Worm (Caenorhabditis elegans) whole organism, early embryonic: ENCODE measurements around the gene K09C4.9.
A peak's percentile ranks its signal among the peaks of the same experiment; 100 is the strongest.

ENCODE experiments used
- B0310.2 ChIP-seq: sonication (generic microtip); optimal IDR thresholded peaks from 2 replicates; lab custom pipeline; 2016; ENCODE audit warnings: mild to moderate bottlenecking, missing genetic modification characterization, missing compliant biosample characterization
- F13C5.2 ChIP-seq: sonication (generic microtip); optimal IDR thresholded peaks from 2 replicates; lab custom pipeline; 2017; ENCODE audit warnings: mild to moderate bottlenecking, missing genetic modification characterization, inconsistent platforms, missing compliant biosample characterization
- aly-1 ChIP-seq: sonication (generic microtip); optimal IDR thresholded peaks from 2 replicates; lab custom pipeline; 2016; ENCODE audit warnings: missing genetic modification characterization, missing compliant biosample characterization
- ama-1 ChIP-seq: fragments of 150-350 bp; optimal IDR thresholded peaks from 2 replicates; lab custom pipeline; 2014
- ceh-13 ChIP-seq: fragments of 200-800 bp; sonication (Bioruptor generic); optimal IDR thresholded peaks from 2 replicates; lab custom pipeline; 2018; ENCODE audit warnings: mild to moderate bottlenecking, missing genetic modification characterization, missing compliant biosample characterization
- ceh-36 ChIP-seq: sonication (generic microtip); optimal IDR thresholded peaks from 2 replicates; lab custom pipeline; 2016; ENCODE audit warnings: missing genetic modification characterization, inconsistent platforms, missing compliant biosample characterization
- ets-7 ChIP-seq: sonication (generic microtip); optimal IDR thresholded peaks from 2 replicates; lab custom pipeline; 2016; ENCODE audit warnings: missing genotype, missing genetic modification characterization, missing compliant biosample characterization
- flt-1 ChIP-seq: fragments of 200-800 bp; sonication (Bioruptor generic); IDR thresholded peaks from 2 replicates; pipeline ENCODE4 v1.3.6; 2022; ENCODE audit warnings: missing genetic modification characterization, missing compliant biosample characterization
- hmbx-1 ChIP-seq: sonication (generic microtip); optimal IDR thresholded peaks from 2 replicates; lab custom pipeline; 2016; ENCODE audit warnings: mild to moderate bottlenecking, missing genetic modification characterization, missing compliant biosample characterization
- hmg-4 ChIP-seq: fragments of 200-800 bp; sonication (Bioruptor generic); optimal IDR thresholded peaks from 2 replicates; lab custom pipeline; 2018; ENCODE audit warnings: mild to moderate bottlenecking, missing genetic modification characterization, missing compliant biosample characterization
- hnd-1 ChIP-seq: sonication (generic microtip); optimal IDR thresholded peaks from 2 replicates; lab custom pipeline; 2016; ENCODE audit warnings: missing genetic modification characterization, missing compliant biosample characterization
- pes-1 ChIP-seq: fragments of 200-800 bp; sonication (Bioruptor generic); IDR thresholded peaks from 2 replicates; pipeline ENCODE4 v1.3.6; 2022; ENCODE audit warnings: missing genetic modification reagents, missing genetic modification characterization, missing compliant biosample characterization
- scrt-1 ChIP-seq: fragments of 200-800 bp; sonication (Bioruptor generic); IDR thresholded peaks from 2 replicates; pipeline ENCODE4 v1.3.6; 2022; ENCODE audit warnings: missing genetic modification characterization, missing compliant biosample characterization
- sea-1 ChIP-seq: fragments of 200-800 bp; sonication (Bioruptor generic); conservative IDR thresholded peaks from 2 replicates; pipeline ENCODE4 v1.3.6; 2022; ENCODE audit warnings: missing genetic modification characterization, missing compliant biosample characterization
- tbx-11 ChIP-seq: fragments of 200-800 bp; sonication (Bioruptor generic); IDR thresholded peaks from 2 replicates; pipeline ENCODE4 v1.3.6; 2022; ENCODE audit warnings: missing genetic modification characterization, missing compliant biosample characterization
- tbx-37 ChIP-seq: fragments of 200-800 bp; sonication (Bioruptor generic); conservative IDR thresholded peaks from 2 replicates; pipeline ENCODE4 v1.3.6; 2022; ENCODE audit warnings: missing genetic modification reagents, missing genetic modification characterization, missing compliant biosample characterization
- tra-4 ChIP-seq: sonication (generic microtip); optimal IDR thresholded peaks from 2 replicates; lab custom pipeline; 2017; ENCODE audit warnings: missing genetic modification characterization, missing compliant biosample characterization

K09C4.9 gene

DNA sequence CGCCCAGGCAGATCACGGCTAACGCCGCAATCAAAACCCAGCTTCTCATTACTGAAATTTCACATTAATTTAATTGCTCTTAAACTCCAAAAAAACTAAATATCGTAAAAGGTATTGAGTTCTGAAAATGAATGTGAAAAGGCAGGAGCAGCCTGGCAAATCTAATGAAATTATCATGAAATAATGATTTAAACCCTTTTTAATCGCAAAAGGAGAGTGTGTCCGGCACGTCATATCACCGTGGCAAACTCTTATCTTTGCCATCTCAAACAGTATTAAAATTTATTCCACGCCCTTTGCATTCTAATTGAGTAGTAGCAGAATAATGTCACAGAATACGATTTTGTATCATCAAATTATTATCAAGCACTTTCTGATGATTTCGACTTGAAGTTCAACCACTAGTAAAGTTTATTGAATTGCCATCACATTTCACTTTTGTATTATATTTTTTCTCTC is 36.2 kb downstream of the K09C4.9 start, which contains the start of gene F28B4.3:
TSS of gene F28B4.3 (minus strand) at position 51 of the 459 bp plus-strand sequence.
- TF ChIP-seq ceh-36 (tag; lab: Kevin White, UChicago): no peak
- TF ChIP-seq sea-1: no peak
- no peak for TF ChIP-seq hmg-4 (GFP tag; lab: Kevin White, UChicago)
- no peak for TF ChIP-seq aly-1 (tag; lab: Kevin White, UChicago)
- TF ChIP-seq flt-1 (GFP tag; lab: Robert Waterston, UW): no peak

DNA sequence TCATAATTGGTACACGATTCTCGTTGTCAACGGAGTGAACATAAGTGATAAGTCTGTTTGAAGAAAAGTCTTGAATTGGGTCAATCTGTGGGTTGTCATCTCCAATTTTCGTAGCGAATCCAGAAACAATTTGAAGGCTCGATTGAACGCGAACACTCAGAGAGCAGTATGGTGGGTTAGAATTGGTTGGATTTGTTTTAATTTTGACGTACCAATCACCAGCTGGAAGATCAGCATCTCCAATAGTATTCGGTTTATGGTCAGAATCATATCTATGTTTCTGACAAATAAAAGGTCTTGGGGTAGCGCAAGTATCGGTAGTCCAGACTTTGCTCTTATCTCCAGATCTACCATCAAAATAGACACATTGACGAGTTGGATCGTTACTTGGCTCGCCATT is 41.0 kb downstream of the K09C4.9 start:
- TF ChIP-seq ceh-13 (GFP tag; lab: Kevin White, UChicago): no peak
- TF ChIP-seq B0310.2: no peak
- no peak for TF ChIP-seq hmbx-1 (tag; lab: Kevin White, UChicago)
- no peak for TF ChIP-seq tbx-11 (GFP tag; lab: Robert Waterston, UW)
- TF ChIP-seq ama-1 (lab: Kevin White, UChicago): no peak
- TF ChIP-seq scrt-1 (GFP tag; lab: Robert Waterston, UW): no peak
- TF ChIP-seq pes-1 (GFP tag; lab: Robert Waterston, UW): no peak
- TF ChIP-seq F13C5.2: no peak
- no peak for TF ChIP-seq tbx-37 (GFP tag; lab: Robert Waterston, UW)
- no peak for TF ChIP-seq hnd-1 (tag; lab: Kevin White, UChicago)

DNA sequence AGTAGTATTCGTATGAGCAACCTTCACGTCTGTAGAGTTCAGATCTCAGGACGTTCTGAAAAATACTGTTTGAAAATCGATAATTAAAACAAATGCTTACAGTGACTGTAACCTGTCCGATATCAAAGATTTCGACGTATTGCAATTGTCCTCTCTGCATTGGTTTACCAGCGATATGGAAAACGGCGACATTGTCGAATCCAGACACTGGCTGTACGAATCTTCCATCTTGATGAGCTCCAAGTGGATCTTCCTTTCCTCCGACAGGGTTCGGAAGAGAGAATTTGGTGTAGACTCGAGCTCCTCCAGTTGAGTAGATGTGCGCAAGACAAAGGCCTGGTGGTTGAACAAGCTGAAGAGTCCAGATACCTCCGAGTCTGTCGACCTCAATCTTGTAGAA is 42.9 kb downstream of the K09C4.9 start:
- no peak for TF ChIP-seq ceh-36 (tag; lab: Kevin White, UChicago)
- no peak for TF ChIP-seq ets-7 (tag; lab: Kevin White, UChicago)
- no peak for TF ChIP-seq ceh-13 (GFP tag; lab: Kevin White, UChicago)
- TF ChIP-seq hnd-1 (tag; lab: Kevin White, UChicago): no peak
- TF ChIP-seq hmg-4 (GFP tag; lab: Kevin White, UChicago): no peak
- TF ChIP-seq flt-1 (GFP tag; lab: Robert Waterston, UW): no peak
- no peak for TF ChIP-seq scrt-1 (GFP tag; lab: Robert Waterston, UW)
- TF ChIP-seq tbx-11 (GFP tag; lab: Robert Waterston, UW): no peak
- no peak for TF ChIP-seq sea-1
- no peak for TF ChIP-seq tbx-37 (GFP tag; lab: Robert Waterston, UW)

DNA sequence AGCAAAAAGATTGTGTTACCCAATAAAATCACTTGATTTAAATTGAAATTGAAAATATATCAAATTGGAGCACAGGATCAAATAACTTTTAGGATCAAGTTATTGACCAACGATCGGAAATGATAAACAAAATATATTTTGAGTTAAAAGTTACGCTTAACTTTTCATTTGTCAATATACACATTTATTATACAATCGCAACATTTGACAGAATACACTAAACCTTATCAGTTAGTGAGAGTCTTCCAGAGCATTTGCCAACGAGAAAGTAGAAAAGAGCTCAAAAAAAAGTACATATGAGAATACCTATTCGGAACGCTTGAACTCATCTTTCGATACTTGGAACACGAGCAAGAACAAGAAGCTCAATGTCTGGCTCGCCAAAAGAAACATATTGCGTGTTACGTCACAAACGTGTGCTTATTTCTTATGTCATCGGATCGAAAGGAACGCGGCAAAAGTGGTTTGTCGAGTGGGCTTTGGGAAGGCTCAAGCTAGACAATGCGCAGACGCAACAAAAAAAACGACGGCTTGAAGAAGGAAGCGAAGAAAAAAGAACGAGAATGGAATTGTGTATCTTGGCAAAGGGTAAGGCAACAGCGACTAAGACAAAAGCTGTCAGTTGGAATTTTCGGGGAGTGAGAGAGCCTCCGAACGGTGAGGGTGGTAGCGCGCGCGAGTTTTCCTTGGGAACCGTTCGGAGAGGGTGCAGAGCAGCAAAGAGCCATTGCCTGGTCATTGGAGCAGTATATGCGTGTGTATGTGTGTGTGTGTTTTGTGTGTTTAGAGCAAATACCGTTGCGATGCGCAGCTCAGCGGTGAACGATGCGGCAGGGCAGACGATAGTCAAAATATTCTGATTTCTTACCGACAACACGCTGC is 45.0 kb downstream of the K09C4.9 start:
- TF ChIP-seq flt-1 (GFP tag; lab: Robert Waterston, UW) (no peak), ceh-13 (GFP tag; lab: Kevin White, UChicago) (no peak), hmg-4 (GFP tag; lab: Kevin White, UChicago) (peak; percentile 54), pes-1 (GFP tag; lab: Robert Waterston, UW) (no peak), tbx-37 (GFP tag; lab: Robert Waterston, UW) (no peak), aly-1 (tag; lab: Kevin White, UChicago) (peak; percentile 9), ceh-36 (tag; lab: Kevin White, UChicago) (no peak), ama-1 (lab: Kevin White, UChicago) (no peak), scrt-1 (GFP tag; lab: Robert Waterston, UW) (0 out of 2 replicates have a peak, but pooled peaks have one; percentile 44), B0310.2 (no peak), tbx-11 (GFP tag; lab: Robert Waterston, UW) (no peak), ets-7 (tag; lab: Kevin White, UChicago) (no peak), hmbx-1 (tag; lab: Kevin White, UChicago) (no peak), tra-4 (no peak), hnd-1 (tag; lab: Kevin White, UChicago) (no peak), F13C5.2 (no peak), sea-1 (no peak)

DNA sequence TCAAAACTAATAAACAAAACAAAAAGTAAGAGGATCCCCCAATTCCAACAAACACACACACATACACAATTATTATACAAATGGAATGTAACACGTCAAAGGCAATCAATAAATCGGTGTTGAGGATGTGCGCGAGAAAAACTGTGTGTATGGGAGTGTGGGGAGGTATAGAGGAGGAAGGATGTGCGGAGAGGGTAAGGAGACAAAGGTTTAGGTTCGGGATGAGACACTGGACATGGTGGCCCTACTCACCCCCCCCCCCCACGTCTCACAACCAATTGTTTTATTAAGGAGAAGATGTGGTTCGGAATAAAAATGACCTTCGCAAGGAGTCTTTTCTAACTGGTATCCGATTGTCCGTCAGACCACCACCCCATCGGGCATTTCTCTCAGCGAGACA is 48.4 kb downstream of the K09C4.9 start:
- TF ChIP-seq aly-1 (tag; lab: Kevin White, UChicago): no peak
- peak; percentile 58 for TF ChIP-seq hmg-4 (GFP tag; lab: Kevin White, UChicago)
- no peak for TF ChIP-seq tbx-11 (GFP tag; lab: Robert Waterston, UW)
